Worm (Caenorhabditis elegans) whole organism, young adult: ENCODE measurements around the gene C08F11.3.

ENCODE experiments used
- B0261.1 ChIP-seq: sonication (generic microtip); optimal IDR thresholded peaks from 2 replicates; lab custom pipeline; 2016; ENCODE audit warnings: mild to moderate bottlenecking, missing genetic modification characterization, moderate library complexity, missing compliant biosample characterization
- C17E4.6 ChIP-seq: fragments of 200-800 bp; sonication (Bioruptor generic); IDR thresholded peaks from 2 replicates; pipeline ENCODE4 v1.3.6; 2022; ENCODE audit warnings: missing genetic modification reagents, missing genetic modification characterization, missing compliant biosample characterization
- D2030.7 ChIP-seq: fragments of 200-800 bp; sonication (Bioruptor generic); IDR thresholded peaks from 2 replicates; pipeline ENCODE4 v1.3.6; 2022; ENCODE audit warnings: missing genetic modification reagents, missing genetic modification characterization, missing compliant biosample characterization
- F22D6.2 ChIP-seq: sonication (generic microtip); optimal IDR thresholded peaks from 2 replicates; lab custom pipeline; 2016; ENCODE audit warnings: mild to moderate bottlenecking, missing genetic modification characterization, missing compliant biosample characterization
- F49E8.2 ChIP-seq: sonication (generic microtip); optimal IDR thresholded peaks from 3 replicates; lab custom pipeline; 2017; ENCODE audit warnings: missing genetic modification characterization, mild to moderate bottlenecking, missing compliant biosample characterization, antibody characterized with exemption, moderate library complexity; ENCODE audit not compliant: insufficient read depth
- K11D2.4 ChIP-seq: fragments of 200-800 bp; sonication (Bioruptor generic); IDR thresholded peaks from 2 replicates; pipeline ENCODE4 v1.3.6; 2022; ENCODE audit warnings: missing genetic modification reagents, missing genetic modification characterization, missing compliant biosample characterization
- T26A5.8 ChIP-seq: sonication (generic microtip); optimal IDR thresholded peaks from 2 replicates; lab custom pipeline; 2016; ENCODE audit warnings: missing genetic modification characterization, missing compliant biosample characterization
- atf-7 ChIP-seq: sonication (generic microtip); optimal IDR thresholded peaks from 2 replicates; lab custom pipeline; 2017; ENCODE audit warnings: mild to moderate bottlenecking, missing genetic modification characterization, missing compliant biosample characterization
- attf-3 ChIP-seq: fragments of 200-800 bp; sonication (Bioruptor generic); conservative IDR thresholded peaks from 2 replicates; pipeline ENCODE4 v1.3.6; 2022; ENCODE audit warnings: missing genetic modification reagents, missing genetic modification characterization, missing compliant biosample characterization
- attf-6 ChIP-seq: fragments of 200-800 bp; sonication (Bioruptor generic); IDR thresholded peaks from 2 replicates; pipeline ENCODE4 v1.3.6; 2022; ENCODE audit warnings: missing genetic modification reagents, missing genetic modification characterization, missing compliant biosample characterization
- dox-1 ChIP-seq: fragments of 200-800 bp; sonication (Bioruptor generic); IDR thresholded peaks from 2 replicates; pipeline ENCODE4 v1.3.6; 2022; ENCODE audit warnings: missing genetic modification reagents, missing genetic modification characterization, missing compliant biosample characterization
- ekl-4 ChIP-seq: fragments of 200-800 bp; sonication (Bioruptor generic); IDR thresholded peaks from 2 replicates; pipeline ENCODE4 v1.3.6; 2022; ENCODE audit warnings: missing genetic modification reagents, missing genetic modification characterization, missing compliant biosample characterization
- gei-17 ChIP-seq: fragments of 200-800 bp; sonication (Bioruptor generic); optimal IDR thresholded peaks from 2 replicates; lab custom pipeline; 2018; ENCODE audit warnings: mild to moderate bottlenecking, missing genetic modification characterization, missing compliant biosample characterization
- hlh-26 ChIP-seq: fragments of 200-800 bp; sonication (Bioruptor generic); conservative IDR thresholded peaks from 2 replicates; pipeline ENCODE4 v1.3.6; 2022; ENCODE audit warnings: missing genetic modification reagents, missing genetic modification characterization, missing compliant biosample characterization
- hmg-1.2 ChIP-seq: fragments of 200-800 bp; sonication (Bioruptor generic); IDR thresholded peaks from 2 replicates; pipeline ENCODE4 v1.3.6; 2022; ENCODE audit warnings: missing genetic modification reagents, missing genetic modification characterization, missing compliant biosample characterization
- hsf-1 ChIP-seq: fragments of 200-800 bp; sonication (Bioruptor generic); IDR thresholded peaks from 2 replicates; pipeline ENCODE4 v1.3.6; 2022; ENCODE audit warnings: missing genetic modification reagents, missing genetic modification characterization, missing compliant biosample characterization
- let-607 ChIP-seq, 2 experiments: fragments of 200-800 bp in 1 of 2; sonication (Bioruptor generic) in 1 of 2; sonication (generic microtip) in 1 of 2; optimal IDR thresholded peaks; 2 replicates each; lab custom pipeline; 2016 to 2018; ENCODE audit warnings: mild to moderate bottlenecking in 2 of 2, missing compliant biosample characterization in 2 of 2, missing genetic modification characterization in 2 of 2, moderate library complexity in 2 of 2, missing genotype in 1 of 2
- lin-35 ChIP-seq, 3 experiments: fragments of 150-350 bp in 2 of 3; sonication (generic microtip) in 1 of 3; optimal IDR thresholded peaks; 2 replicates each; lab custom pipeline; 2014 to 2018; ENCODE audit warnings: missing biosample characterization in 3 of 3, missing genetic modification characterization in 3 of 3, missing genetic modification reagents in 3 of 3
- lir-1 ChIP-seq: fragments of 200-800 bp; sonication (Bioruptor generic); conservative IDR thresholded peaks from 2 replicates; pipeline ENCODE4 v1.3.6; 2022; ENCODE audit warnings: missing genetic modification reagents, missing genetic modification characterization, missing compliant biosample characterization
- lsl-1 ChIP-seq: fragments of 200-800 bp; sonication (Bioruptor generic); optimal IDR thresholded peaks from 2 replicates; lab custom pipeline; 2018; ENCODE audit warnings: mild to moderate bottlenecking, missing genetic modification characterization, moderate library complexity, missing compliant biosample characterization
- madf-6 ChIP-seq: fragments of 200-800 bp; sonication (Bioruptor generic); IDR thresholded peaks from 2 replicates; pipeline ENCODE4 v1.3.6; 2022; ENCODE audit warnings: missing genetic modification reagents, missing genetic modification characterization, missing compliant biosample characterization
- pha-4 ChIP-seq: fragments of 150-350 bp; sonication (generic microtip); optimal IDR thresholded peaks from 2 replicates; lab custom pipeline; 2014; ENCODE audit warnings: missing biosample characterization, missing genetic modification reagents, missing genetic modification characterization
- rcor-1 ChIP-seq: fragments of 200-800 bp; sonication (Bioruptor generic); IDR thresholded peaks from 2 replicates; pipeline ENCODE4 v1.3.6; 2022; ENCODE audit warnings: missing genetic modification reagents, missing genetic modification characterization, missing compliant biosample characterization
- rec-8 ChIP-seq, 2 experiments: sonication (generic microtip); optimal IDR thresholded peaks; 2 replicates each; lab custom pipeline; 2016; ENCODE audit warnings: mild to moderate bottlenecking in 2 of 2, missing genetic modification characterization in 2 of 2, missing genetic modification reagents in 2 of 2, missing genotype in 2 of 2, missing biosample characterization in 1 of 2, missing compliant biosample characterization in 1 of 2, moderate library complexity in 1 of 2
- sdz-38 ChIP-seq: sonication (generic microtip); optimal IDR thresholded peaks from 2 replicates; lab custom pipeline; 2016; ENCODE audit warnings: missing genotype, missing genetic modification characterization, missing compliant biosample characterization
- snpc-1.1 ChIP-seq: sonication (generic microtip); optimal IDR thresholded peaks from 2 replicates; lab custom pipeline; 2017; ENCODE audit warnings: missing genetic modification characterization, mild to moderate bottlenecking, missing compliant biosample characterization, antibody characterized with exemption, moderate library complexity, missing genotype, missing genetic modification reagents; ENCODE audit not compliant: insufficient read depth
- snpc-1.3 ChIP-seq: sonication (generic microtip); optimal IDR thresholded peaks from 2 replicates; lab custom pipeline; 2017; ENCODE audit warnings: missing genetic modification characterization, mild to moderate bottlenecking, missing compliant biosample characterization, antibody characterized with exemption, moderate library complexity, missing genotype, missing genetic modification reagents; ENCODE audit not compliant: insufficient read depth
- snpc-3.4 ChIP-seq: sonication (generic microtip); optimal IDR thresholded peaks from 2 replicates; lab custom pipeline; 2017; ENCODE audit warnings: missing genetic modification characterization, mild to moderate bottlenecking, missing compliant biosample characterization, antibody characterized with exemption, moderate library complexity, missing genotype, missing genetic modification reagents
- snpc-4 ChIP-seq, 5 experiments: fragments of 150-350 bp in 1 of 5; sonication (generic microtip) in 4 of 5; optimal IDR thresholded peaks; 2 replicates each; lab custom pipeline; 2014 to 2018; ENCODE audit warnings: missing genetic modification characterization in 5 of 5, missing biosample characterization in 3 of 5, antibody characterized with exemption in 2 of 5, mild to moderate bottlenecking in 2 of 5, missing compliant biosample characterization in 2 of 5, missing genotype in 2 of 5, moderate library complexity in 2 of 5, missing genetic modification reagents in 1 of 5
- tbp1 ChIP-seq: fragments of 200-800 bp; sonication (Bioruptor generic); optimal IDR thresholded peaks from 2 replicates; lab custom pipeline; 2018; ENCODE audit warnings: mild to moderate bottlenecking, missing genetic modification characterization, missing compliant biosample characterization
- zim-3 ChIP-seq: sonication (generic microtip); optimal IDR thresholded peaks from 2 replicates; lab custom pipeline; 2017; ENCODE audit warnings: mild to moderate bottlenecking, missing genetic modification characterization, moderate library complexity, missing compliant biosample characterization
- ztf-22 ChIP-seq: fragments of 200-800 bp; sonication (Bioruptor generic); optimal IDR thresholded peaks from 2 replicates; lab custom pipeline; 2018; ENCODE audit warnings: mild to moderate bottlenecking, missing genetic modification characterization, moderate library complexity, missing compliant biosample characterization
- ztf-28 ChIP-seq: fragments of 200-800 bp; sonication (Bioruptor generic); IDR thresholded peaks from 2 replicates; pipeline ENCODE4 v1.3.6; 2022; ENCODE audit warnings: missing genetic modification reagents, missing genetic modification characterization, missing compliant biosample characterization

C08F11.3 gene

DNA sequence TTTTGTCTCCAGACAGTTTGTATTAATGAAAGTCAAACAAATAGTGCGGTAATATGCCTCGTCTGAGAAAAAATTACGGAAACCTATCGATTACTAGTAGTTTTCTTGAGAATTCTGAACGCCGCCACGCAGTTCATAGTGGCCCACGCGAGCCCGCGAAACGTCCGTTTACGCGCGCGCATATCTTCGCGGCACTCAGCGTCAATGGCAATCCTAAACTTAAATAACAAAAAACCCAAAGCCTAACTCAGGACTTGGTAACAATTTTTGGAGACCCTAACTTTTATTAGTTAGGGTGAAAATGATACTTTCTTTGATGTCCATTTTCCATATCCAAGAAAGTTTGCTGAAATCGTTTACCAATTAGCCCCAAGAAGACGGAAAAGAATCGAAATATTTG is 17.9 kb upstream of the C08F11.3 start (continued):
- no peak for TF ChIP-seq K11D2.4 (GFP tag; lab: Robert Waterston, UW)
- TF ChIP-seq sdz-38 (tag; lab: Kevin White, UChicago): no peak
- TF ChIP-seq lin-35 (GFP tag; optimal IDR thresholded peaks at IDR 0.05; lab: Kevin White, UChicago): no peak
- TF ChIP-seq lir-1 (GFP tag; lab: Robert Waterston, UW): no peak
- no peak for TF ChIP-seq pha-4 (tag; lab: Kevin White, UChicago)
- TF ChIP-seq B0261.1 (tag; lab: Kevin White, UChicago): no peak
- TF ChIP-seq F22D6.2 (tag; lab: Kevin White, UChicago): no peak
- TF ChIP-seq zim-3: no peak
- peak; percentile 87 for TF ChIP-seq snpc-4 (GFP tag; optimal IDR thresholded peaks at IDR 0.05; lab: Kevin White, UChicago)
- TF ChIP-seq snpc-4 (tag; optimal IDR thresholded peaks at IDR 0.05; lab: Kevin White, UChicago): peak; percentile 92 to 98 (median 95)
- no peak for TF ChIP-seq gei-17 (GFP tag; lab: Kevin White, UChicago)
- TF ChIP-seq ekl-4 (GFP tag; lab: Robert Waterston, UW): peak; percentile 21; the same call in 1 of the 2 replicates
- TF ChIP-seq hmg-1.2: peak; percentile 97
- TF ChIP-seq dox-1 (GFP tag; lab: Robert Waterston, UW): peak; percentile 29; the same call in 1 of the 2 replicates
- no peak for TF ChIP-seq rec-8 (tag; optimal IDR thresholded peaks at IDR 0.05; lab: Kevin White, UChicago)
- TF ChIP-seq attf-3 (GFP tag; lab: Robert Waterston, UW): no peak
- TF ChIP-seq madf-6: peak; percentile 77
- peak; percentile 99 for TF ChIP-seq attf-6 (GFP tag; lab: Robert Waterston, UW)
- peak; percentile 19 for TF ChIP-seq lsl-1 (GFP tag; lab: Kevin White, UChicago)
- TF ChIP-seq let-607 (tag; optimal IDR thresholded peaks at IDR 0.05; lab: Kevin White, UChicago): no peak
- no peak for TF ChIP-seq ztf-22
- peak; percentile 22; the same call in 1 of the 2 replicates for TF ChIP-seq rcor-1 (GFP tag; lab: Robert Waterston, UW)
- no peak for TF ChIP-seq ztf-28 (GFP tag; lab: Robert Waterston, UW)
- TF ChIP-seq F49E8.2 (tag; lab: Kevin White, UChicago): peak; percentile 86

DNA sequence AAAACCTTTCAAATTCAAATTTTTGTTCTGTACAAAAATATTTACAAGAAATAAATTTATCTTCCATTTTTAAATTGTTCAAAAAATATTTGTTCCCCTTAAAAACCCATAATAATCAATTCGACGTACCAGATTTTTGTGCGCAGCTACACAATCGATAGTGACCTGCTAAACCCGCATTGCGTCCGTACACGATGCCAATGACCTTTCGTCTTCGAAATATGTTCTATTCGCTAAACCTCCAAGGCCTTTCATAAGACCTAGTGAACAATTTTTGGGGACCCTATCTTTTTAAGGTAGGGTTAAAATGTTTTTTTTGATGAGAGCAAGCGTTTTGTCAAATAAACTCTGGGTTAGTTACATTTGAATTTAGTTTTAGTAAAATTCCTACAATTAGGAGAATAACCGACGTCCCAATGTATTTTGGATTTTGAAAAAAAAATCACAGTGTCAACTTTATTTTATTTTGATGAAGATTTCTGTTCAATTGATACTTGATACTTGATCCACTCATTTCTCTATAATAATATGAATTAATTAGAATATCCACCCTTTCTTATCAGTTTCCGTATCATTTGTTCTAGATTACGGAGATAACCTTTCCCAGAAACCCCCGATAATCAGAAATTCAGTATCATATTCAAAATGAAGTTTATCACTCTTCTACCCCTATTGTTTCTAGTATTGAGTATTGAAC is 17.2 kb upstream of the C08F11.3 start, which contains the start of gene Y45F10B.59:
Y45F10B.59 (plus strand) TSS at position 647 of the 697 bp plus-strand sequence.
- TF ChIP-seq atf-7 (tag; lab: Kevin White, UChicago) (no peak), rcor-1 (GFP tag; lab: Robert Waterston, UW) (0 out of 2 replicates have a peak, but pooled peaks have one; percentile 16), D2030.7 (GFP tag; lab: Robert Waterston, UW) (peak; percentile 57), madf-6 (peak; percentile 65; the same call in 1 of the 2 replicates), attf-6 (GFP tag; lab: Robert Waterston, UW) (peak; percentile 94), tbp1 (GFP tag; lab: Kevin White, UChicago) (peak; percentile 68), snpc-1.1 (peak; percentile 93), hlh-26 (no peak), T26A5.8 (no peak), snpc-4 (GFP tag; optimal IDR thresholded peaks at IDR 0.05; lab: Kevin White, UChicago) (peak; percentile 92), snpc-4 (tag; optimal IDR thresholded peaks at IDR 0.05; lab: Kevin White, UChicago) (peak; percentile 90 to 94 (median 92)), snpc-3.4 (tag; lab: Kevin White, UChicago) (peak; percentile 84), hmg-1.2 (peak; percentile 97), C17E4.6 (GFP tag; lab: Robert Waterston, UW) (no peak), snpc-1.3 (tag; lab: Kevin White, UChicago) (peak; percentile 81), hsf-1 (GFP tag; lab: Robert Waterston, UW) (0 out of 2 replicates have a peak, but pooled peaks have one; percentile 20), ekl-4 (GFP tag; lab: Robert Waterston, UW) (0 out of 2 replicates have a peak, but pooled peaks have one; percentile 35)
- TF ChIP-seq, all 124 proteins: peak for 12
